Worm (Caenorhabditis elegans): ENCODE data around the gene fbxa-82.

Gene fbxa-82

ce11 chrV:15052368-15052767 is at the start of gene fbxa-82, which contains the start of gene C25D7.5:
Gene fbxa-82, minus strand, starts transcription at chrV:15052530.
Gene C25D7.5, plus strand, starts transcription at chrV:15052650.
- TF ChIP-seq pes-1 (GFP tag; IDR thresholded peaks at IDR 0.05) (no peak), ceh-13 (GFP tag; optimal IDR thresholded peaks at IDR 0.05) (no peak), hnd-1 (tag; optimal IDR thresholded peaks at IDR 0.05) (no peak), aly-1 (tag; optimal IDR thresholded peaks at IDR 0.05) (no peak), scrt-1 (GFP tag; IDR thresholded peaks at IDR 0.05) (no peak), flt-1 (GFP tag; IDR thresholded peaks at IDR 0.05) (no peak), ets-7 (tag; optimal IDR thresholded peaks at IDR 0.05) (no peak), ama-1 (optimal IDR thresholded peaks at IDR 0.05) (no peak), B0310.2 (tag; optimal IDR thresholded peaks at IDR 0.05) (no peak), ceh-36 (tag; optimal IDR thresholded peaks at IDR 0.05) (no peak)

DNA sequence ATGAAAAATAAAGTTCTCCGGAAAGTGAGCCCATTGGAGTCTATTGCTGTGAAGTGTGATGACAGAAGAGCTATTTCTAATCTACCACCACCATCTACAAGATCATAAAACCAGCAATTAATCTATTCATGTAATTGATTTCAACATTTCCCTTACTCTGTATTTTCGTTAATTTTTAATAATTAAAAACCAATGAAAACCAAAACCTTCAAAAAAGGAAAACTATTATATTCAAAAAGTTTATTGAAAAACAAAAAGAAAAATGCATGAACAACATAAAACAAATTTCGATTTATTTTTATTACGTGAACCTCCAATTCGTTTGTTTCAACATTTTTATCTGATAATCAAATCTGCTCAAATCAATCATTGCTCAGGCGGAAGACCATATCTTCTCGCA is 47.1 kb upstream of the fbxa-82 start, which contains the start of gene C01G10.1:
TSS of gene C01G10.1 (plus strand) at position 301 of the 400 bp plus-strand sequence.
- no peak for TF ChIP-seq B0310.2 (tag; optimal IDR thresholded peaks at IDR 0.05)
- TF ChIP-seq ceh-36 (tag; optimal IDR thresholded peaks at IDR 0.05) = no peak
- no peak for TF ChIP-seq tbx-37 (GFP tag; conservative IDR thresholded peaks at IDR 0.05)
- no peak for TF ChIP-seq ama-1 (optimal IDR thresholded peaks at IDR 0.05)
- TF ChIP-seq flt-1 (GFP tag; IDR thresholded peaks at IDR 0.05) = no peak
- no peak for TF ChIP-seq tbx-11 (GFP tag; IDR thresholded peaks at IDR 0.05)
- no peak for TF ChIP-seq hmbx-1 (tag; optimal IDR thresholded peaks at IDR 0.05)
- no peak for TF ChIP-seq sea-1 (GFP tag; conservative IDR thresholded peaks at IDR 0.05)
- TF ChIP-seq pes-1 (GFP tag; IDR thresholded peaks at IDR 0.05) = no peak
- no peak for TF ChIP-seq ets-7 (tag; optimal IDR thresholded peaks at IDR 0.05)
- no peak for TF ChIP-seq hnd-1 (tag; optimal IDR thresholded peaks at IDR 0.05)
- no peak for TF ChIP-seq tra-4 (tag; optimal IDR thresholded peaks at IDR 0.05)
- no peak for TF ChIP-seq ceh-13 (GFP tag; optimal IDR thresholded peaks at IDR 0.05)

DNA sequence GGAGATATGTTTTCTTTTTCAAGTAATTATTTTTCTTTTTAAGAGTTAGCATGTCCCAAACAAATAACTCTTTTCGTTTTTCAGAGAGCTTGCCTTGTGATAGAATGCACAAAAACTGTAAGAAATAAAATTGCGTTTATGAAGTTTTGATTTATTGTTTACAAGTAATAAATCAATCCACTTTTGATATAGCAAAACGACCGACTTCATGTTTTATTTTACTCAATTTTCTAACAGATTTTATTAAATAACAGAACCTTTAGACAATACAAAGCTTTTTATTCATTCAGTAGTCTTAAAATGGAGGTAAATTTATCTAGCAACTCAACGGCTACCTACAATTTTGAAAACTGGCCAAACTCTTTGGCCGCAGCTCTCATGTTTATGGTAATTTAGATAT is 42.4 kb upstream of the fbxa-82 start, which contains the start of gene srx-78:
TSS of gene srx-78 (plus strand) at position 301 of the 400 bp plus-strand sequence.
- no peak for TF ChIP-seq ceh-13 (GFP tag; optimal IDR thresholded peaks at IDR 0.05)
- no peak for TF ChIP-seq flt-1 (GFP tag; IDR thresholded peaks at IDR 0.05)
- no peak for TF ChIP-seq ceh-36 (tag; optimal IDR thresholded peaks at IDR 0.05)
- TF ChIP-seq sea-1 (GFP tag; conservative IDR thresholded peaks at IDR 0.05) = no peak
- TF ChIP-seq hnd-1 (tag; optimal IDR thresholded peaks at IDR 0.05) = no peak
- no peak for TF ChIP-seq aly-1 (tag; optimal IDR thresholded peaks at IDR 0.05)

DNA sequence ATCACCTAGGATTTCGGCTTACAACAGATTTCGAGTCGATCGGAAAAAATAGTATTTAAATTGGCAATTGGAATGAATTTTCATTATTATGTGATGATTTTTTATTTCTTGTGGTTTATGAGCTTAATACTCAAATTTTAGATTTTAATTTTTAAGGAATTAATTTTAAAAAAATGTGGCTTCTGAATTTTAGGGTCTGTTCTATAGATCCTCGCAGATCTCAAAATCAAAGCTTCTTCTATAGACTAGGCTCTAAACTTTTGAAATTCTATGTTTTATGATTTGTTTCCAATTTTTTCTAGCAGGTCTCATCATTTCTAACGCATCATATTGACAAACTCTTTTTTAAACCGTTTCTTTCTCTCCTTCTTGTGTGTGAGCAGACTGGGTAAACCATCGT is 40.3 kb upstream of the fbxa-82 start, which contains the start of gene txt-12:
TSS of gene txt-12 (plus strand) at position 301 of the 400 bp plus-strand sequence.
- TF ChIP-seq sea-1 (GFP tag; conservative IDR thresholded peaks at IDR 0.05) (no peak), aly-1 (tag; optimal IDR thresholded peaks at IDR 0.05) (no peak), hmg-4 (GFP tag; optimal IDR thresholded peaks at IDR 0.05) (no peak), tbx-11 (GFP tag; IDR thresholded peaks at IDR 0.05) (no peak), hnd-1 (tag; optimal IDR thresholded peaks at IDR 0.05) (no peak), ets-7 (tag; optimal IDR thresholded peaks at IDR 0.05) (no peak), tra-4 (tag; optimal IDR thresholded peaks at IDR 0.05) (no peak), B0310.2 (tag; optimal IDR thresholded peaks at IDR 0.05) (no peak), tbx-37 (GFP tag; conservative IDR thresholded peaks at IDR 0.05) (no peak), scrt-1 (GFP tag; IDR thresholded peaks at IDR 0.05) (no peak), flt-1 (GFP tag; IDR thresholded peaks at IDR 0.05) (no peak), ama-1 (optimal IDR thresholded peaks at IDR 0.05) (no peak), hmbx-1 (tag; optimal IDR thresholded peaks at IDR 0.05) (no peak), ceh-13 (GFP tag; optimal IDR thresholded peaks at IDR 0.05) (no peak), pes-1 (GFP tag; IDR thresholded peaks at IDR 0.05) (no peak), F13C5.2 (tag; optimal IDR thresholded peaks at IDR 0.05) (no peak), ceh-36 (tag; optimal IDR thresholded peaks at IDR 0.05) (no peak)

- TF ChIP-seq hnd-1 (tag; optimal IDR thresholded peaks at IDR 0.05) = no peak
- TF ChIP-seq ets-7 (tag; optimal IDR thresholded peaks at IDR 0.05) = no peak
- TF ChIP-seq ama-1 (optimal IDR thresholded peaks at IDR 0.05) = no peak
- TF ChIP-seq pes-1 (GFP tag; IDR thresholded peaks at IDR 0.05) = no peak
- no peak for TF ChIP-seq ceh-13 (GFP tag; optimal IDR thresholded peaks at IDR 0.05)
- no peak for TF ChIP-seq hmg-4 (GFP tag; optimal IDR thresholded peaks at IDR 0.05)
- TF ChIP-seq F13C5.2 (tag; optimal IDR thresholded peaks at IDR 0.05) = no peak
- TF ChIP-seq B0310.2 (tag; optimal IDR thresholded peaks at IDR 0.05) = no peak
These were observed 38.1 kb upstream of the fbxa-82 start, which contains the start of gene C01G10.17 for ce11 chrV:15090457-15090856. Gene C01G10.17, plus strand, starts transcription at chrV:15090757.

DNA sequence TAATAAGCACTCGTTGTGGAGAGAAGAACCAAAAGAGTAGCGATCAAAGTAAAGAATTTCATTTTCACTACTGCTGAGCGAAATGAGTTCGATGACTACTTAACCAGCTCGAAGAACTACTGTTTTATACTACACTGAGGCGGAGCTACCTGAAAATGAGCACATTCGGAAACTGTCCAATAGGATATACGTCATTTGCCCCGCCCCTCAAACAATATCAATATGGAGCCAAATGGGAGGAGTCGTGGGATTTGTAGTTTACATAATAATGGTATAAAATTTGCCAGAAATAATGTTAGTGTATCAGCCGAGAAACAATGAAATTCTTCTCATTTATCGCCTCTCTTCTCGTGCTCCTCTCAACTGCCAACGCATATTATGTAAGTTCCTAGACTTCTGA is 37.1 kb upstream of the fbxa-82 start, which contains the start of the genes C01G10.5 and C01G10.4:
TSS of gene C01G10.5 (minus strand) at position 101 of the 400 bp plus-strand sequence.
TSS of gene C01G10.4 (plus strand) at position 303 of the 400 bp plus-strand sequence.
- TF ChIP-seq hnd-1 (tag; optimal IDR thresholded peaks at IDR 0.05) = no peak
- TF ChIP-seq pes-1 (GFP tag; IDR thresholded peaks at IDR 0.05) = no peak
- TF ChIP-seq flt-1 (GFP tag; IDR thresholded peaks at IDR 0.05) = no peak
- no peak for TF ChIP-seq aly-1 (tag; optimal IDR thresholded peaks at IDR 0.05)

- TF ChIP-seq flt-1 (GFP tag; IDR thresholded peaks at IDR 0.05) = no peak
- TF ChIP-seq hmbx-1 (tag; optimal IDR thresholded peaks at IDR 0.05) = no peak
- no peak for TF ChIP-seq tra-4 (tag; optimal IDR thresholded peaks at IDR 0.05)
These were observed 36.3 kb upstream of the fbxa-82 start, which contains the start of gene C01G10.18 for ce11 chrV:15088613-15089012. Gene C01G10.18, minus strand, starts transcription at chrV:15088713.

DNA sequence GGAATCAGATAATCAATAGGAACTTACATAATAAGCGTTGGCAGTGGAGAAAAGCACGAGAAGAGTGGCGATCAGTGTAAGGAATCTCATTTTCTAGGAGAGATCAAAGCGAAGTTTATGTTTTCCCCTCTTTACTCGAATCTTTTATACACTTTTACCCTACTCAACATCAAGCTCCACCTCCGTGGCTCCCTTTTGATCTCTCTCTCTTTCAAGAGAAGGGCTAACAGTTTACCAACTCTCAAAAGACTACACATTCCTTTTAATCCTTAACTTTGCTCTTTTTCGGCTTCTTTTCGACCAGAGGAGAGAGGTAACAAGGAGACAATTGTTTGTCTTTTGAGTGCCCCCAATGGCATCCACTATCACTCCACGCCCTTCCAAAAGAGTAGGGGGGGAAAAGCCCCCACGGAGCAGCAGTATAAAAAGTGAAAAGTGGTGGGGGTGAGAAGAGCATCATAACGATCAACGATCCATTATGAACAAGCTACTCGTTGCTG is 34.9 kb upstream of the fbxa-82 start, which contains the start of the genes C01G10.15 and C01G10.6:
TSS of gene C01G10.15 (minus strand) at position 101 of the 500 bp plus-strand sequence.
TSS of gene C01G10.6 (plus strand) at position 450 of the 500 bp plus-strand sequence.
- no peak for TF ChIP-seq ceh-13 (GFP tag; optimal IDR thresholded peaks at IDR 0.05)
- no peak for TF ChIP-seq hmbx-1 (tag; optimal IDR thresholded peaks at IDR 0.05)
- no peak for TF ChIP-seq ama-1 (optimal IDR thresholded peaks at IDR 0.05)
- no peak for TF ChIP-seq aly-1 (tag; optimal IDR thresholded peaks at IDR 0.05)
- TF ChIP-seq hmg-4 (GFP tag; optimal IDR thresholded peaks at IDR 0.05) = no peak
- no peak for TF ChIP-seq tra-4 (tag; optimal IDR thresholded peaks at IDR 0.05)
- no peak for TF ChIP-seq flt-1 (GFP tag; IDR thresholded peaks at IDR 0.05)
- no peak for TF ChIP-seq ets-7 (tag; optimal IDR thresholded peaks at IDR 0.05)
- no peak for TF ChIP-seq tbx-11 (GFP tag; IDR thresholded peaks at IDR 0.05)
- no peak for TF ChIP-seq pes-1 (GFP tag; IDR thresholded peaks at IDR 0.05)
- no peak for TF ChIP-seq F13C5.2 (tag; optimal IDR thresholded peaks at IDR 0.05)
- TF ChIP-seq ceh-36 (tag; optimal IDR thresholded peaks at IDR 0.05) = no peak
- TF ChIP-seq hnd-1 (tag; optimal IDR thresholded peaks at IDR 0.05) = no peak
- no peak for TF ChIP-seq sea-1 (GFP tag; conservative IDR thresholded peaks at IDR 0.05)
- TF ChIP-seq B0310.2 (tag; optimal IDR thresholded peaks at IDR 0.05) = no peak
- TF ChIP-seq scrt-1 (GFP tag; IDR thresholded peaks at IDR 0.05) = no peak
- no peak for TF ChIP-seq tbx-37 (GFP tag; conservative IDR thresholded peaks at IDR 0.05)

All from whole organism, early embryonic.